Fruit fly (Drosophila melanogaster) whole organism, embryonic: ENCODE results near the gene CG13850.
A peak's percentile ranks its signal among the peaks of the same experiment; 100 is the strongest.

Experiments used
- Aef1 ChIP-seq: fragments of 200-800 bp; sonication (Bioruptor generic); IDR thresholded peaks from 3 replicates; pipeline ENCODE4 v1.3.6; 2022; ENCODE audit warnings: missing biosample characterization, missing genetic modification characterization
- Atf6 ChIP-seq: fragments of 200-800 bp; sonication (Bioruptor generic); IDR thresholded peaks from 2 replicates; pipeline ENCODE4 v1.3.6; 2022; ENCODE audit warnings: missing biosample characterization, missing genetic modification characterization
- Bteb2 ChIP-seq: fragments of 200-800 bp; sonication (Bioruptor generic); optimal IDR thresholded peaks from 2 replicates; lab custom pipeline; 2016; ENCODE audit warnings: missing biosample characterization, missing genetic modification characterization
- CG10147 ChIP-seq: fragments of 200-800 bp; sonication (Bioruptor generic); optimal IDR thresholded peaks from 2 replicates; lab custom pipeline; 2019; ENCODE audit warnings: missing biosample characterization, mild to moderate bottlenecking, missing genetic modification characterization, moderate library complexity
- CG10274 ChIP-seq: fragments of 200-800 bp; sonication (Bioruptor generic); optimal IDR thresholded peaks from 3 replicates; lab custom pipeline; 2017; ENCODE audit warnings: missing biosample characterization, mild to moderate bottlenecking, missing genetic modification characterization
- CG10462 ChIP-seq: fragments of 200-800 bp; sonication (Bioruptor generic); optimal IDR thresholded peaks from 2 replicates; lab custom pipeline; 2016; ENCODE audit warnings: missing biosample characterization, missing genetic modification characterization
- CG11398 ChIP-seq: fragments of 200-800 bp; sonication (Bioruptor generic); optimal IDR thresholded peaks from 2 replicates; lab custom pipeline; 2016; ENCODE audit warnings: missing biosample characterization, missing genetic modification characterization
- CG11504 ChIP-seq: fragments of 200-800 bp; sonication (Bioruptor generic); optimal IDR thresholded peaks from 3 replicates; lab custom pipeline; 2019; ENCODE audit warnings: missing biosample characterization, mild to moderate bottlenecking, missing genetic modification characterization, moderate library complexity
- CG12219 ChIP-seq: fragments of 200-800 bp; sonication (Bioruptor generic); optimal IDR thresholded peaks from 3 replicates; lab custom pipeline; 2018; ENCODE audit warnings: missing biosample characterization, mild to moderate bottlenecking, missing genetic modification characterization
- CG12942 ChIP-seq: fragments of 200-800 bp; sonication (Bioruptor generic); optimal IDR thresholded peaks from 3 replicates; lab custom pipeline; 2016; ENCODE audit warnings: missing biosample characterization, missing genetic modification characterization
- CG13287 ChIP-seq: fragments of 200-800 bp; sonication (Bioruptor generic); IDR thresholded peaks from 2 replicates; pipeline ENCODE4 v1.3.6; 2022; ENCODE audit warnings: missing biosample characterization, missing genetic modification characterization; ENCODE audit not compliant: partially characterized antibody
- CG14441 ChIP-seq: fragments of 200-800 bp; sonication (Bioruptor generic); IDR thresholded peaks from 2 replicates; pipeline ENCODE4 v1.3.6; 2022; ENCODE audit warnings: missing biosample characterization, missing genetic modification characterization
- CG17385 ChIP-seq: fragments of 200-800 bp; sonication (Bioruptor generic); optimal IDR thresholded peaks from 3 replicates; lab custom pipeline; 2018; ENCODE audit warnings: missing biosample characterization, mild to moderate bottlenecking, missing genetic modification characterization
- CG2202 ChIP-seq: fragments of 200-800 bp; sonication (Bioruptor generic); optimal IDR thresholded peaks from 2 replicates; lab custom pipeline; 2018; ENCODE audit warnings: missing biosample characterization, mild to moderate bottlenecking, missing genetic modification characterization
- CG2678 ChIP-seq: fragments of 200-800 bp; sonication (Bioruptor generic); optimal IDR thresholded peaks from 3 replicates; lab custom pipeline; 2019; ENCODE audit warnings: missing biosample characterization, mild to moderate bottlenecking, missing genetic modification characterization, moderate library complexity
- CG2875 ChIP-seq: fragments of 200-800 bp; sonication (Bioruptor generic); optimal IDR thresholded peaks from 2 replicates; lab custom pipeline; 2017; ENCODE audit warnings: missing biosample characterization, mild to moderate bottlenecking, missing genetic modification characterization, missing genetic modification reagents
- CG6654 ChIP-seq: fragments of 200-800 bp; sonication (Bioruptor generic); optimal IDR thresholded peaks from 2 replicates; lab custom pipeline; 2017; ENCODE audit warnings: missing biosample characterization, mild to moderate bottlenecking, missing genetic modification characterization
- CG6813 ChIP-seq: fragments of 200-800 bp; sonication (Bioruptor generic); optimal IDR thresholded peaks from 2 replicates; lab custom pipeline; 2017; ENCODE audit warnings: missing biosample characterization, missing genetic modification characterization, mild to moderate bottlenecking, moderate library complexity, missing genetic modification reagents
- CG7271 ChIP-seq: fragments of 200-800 bp; sonication (Bioruptor generic); optimal IDR thresholded peaks from 2 replicates; lab custom pipeline; 2018; ENCODE audit warnings: missing biosample characterization, mild to moderate bottlenecking, missing genetic modification characterization, moderate library complexity
- CG8765 ChIP-seq: fragments of 200-800 bp; sonication (Bioruptor generic); IDR thresholded peaks from 2 replicates; pipeline ENCODE4 v1.3.6; 2022; ENCODE audit warnings: missing biosample characterization, missing genetic modification characterization
- CG8944 ChIP-seq: fragments of 200-800 bp; sonication (Bioruptor generic); optimal IDR thresholded peaks from 3 replicates; lab custom pipeline; 2016; ENCODE audit warnings: missing biosample characterization, missing genetic modification characterization
- Dbx ChIP-seq: fragments of 200-800 bp; sonication (Bioruptor generic); IDR thresholded peaks from 3 replicates; pipeline ENCODE4 v1.3.6; 2022; ENCODE audit warnings: missing biosample characterization, missing genetic modification characterization
- Dp ChIP-seq: fragments of 200-800 bp; sonication (Bioruptor generic); optimal IDR thresholded peaks from 2 replicates; lab custom pipeline; 2018; ENCODE audit warnings: missing biosample characterization, mild to moderate bottlenecking, missing genetic modification characterization, moderate library complexity
- ERR ChIP-seq: fragments of 200-800 bp; sonication (Bioruptor generic); optimal IDR thresholded peaks from 2 replicates; lab custom pipeline; 2016; ENCODE audit warnings: missing biosample characterization, missing genetic modification characterization
- Hey ChIP-seq: fragments of 200-800 bp; sonication (Bioruptor generic); optimal IDR thresholded peaks from 3 replicates; lab custom pipeline; 2018; ENCODE audit warnings: missing biosample characterization, mild to moderate bottlenecking, missing genetic modification characterization
- Lpt ChIP-seq: fragments of >200 bp; optimal IDR thresholded peaks from 2 replicates; lab custom pipeline; 2018; ENCODE audit warnings: missing biosample characterization, missing genetic modification characterization
- Med ChIP-seq: fragments of 200-800 bp; sonication (Bioruptor generic); peaks from one replicate; lab custom pipeline; 2016; ENCODE audit warnings: missing biosample characterization, missing genetic modification characterization, mild to moderate bottlenecking, inconsistent platforms, moderate library complexity
- PHDP ChIP-seq: fragments of 200-800 bp; sonication (Bioruptor generic); optimal IDR thresholded peaks from 3 replicates; lab custom pipeline; 2018; ENCODE audit warnings: missing biosample characterization, mild to moderate bottlenecking, missing genetic modification characterization, moderate library complexity
- Ravus ChIP-seq: fragments of 200-800 bp; sonication (Bioruptor generic); IDR thresholded peaks from 2 replicates; pipeline ENCODE4 v1.3.6; 2022; ENCODE audit warnings: missing biosample characterization, missing genetic modification characterization
- Scr ChIP-seq: fragments of 200-800 bp; sonication (Bioruptor generic); IDR thresholded peaks from 2 replicates; pipeline ENCODE4 v1.3.6; 2022; ENCODE audit warnings: missing biosample characterization, missing genetic modification characterization; ENCODE audit not compliant: partially characterized antibody
- TFAM ChIP-seq: fragments of 200-800 bp; sonication (Bioruptor generic); optimal IDR thresholded peaks from 2 replicates; lab custom pipeline; 2017; ENCODE audit warnings: missing biosample characterization, missing genetic modification characterization, inconsistent platforms
- aop ChIP-seq: fragments of 200-800 bp; sonication (Bioruptor generic); IDR thresholded peaks from 2 replicates; pipeline ENCODE4 v1.3.6; 2022; ENCODE audit warnings: missing biosample characterization, missing genetic modification characterization
- danr ChIP-seq: fragments of 200-800 bp; sonication (Bioruptor generic); IDR thresholded peaks from 2 replicates; pipeline ENCODE4 v1.3.6; 2022; ENCODE audit warnings: missing biosample characterization, missing genetic modification characterization
- dpn ChIP-seq, 2 experiments: fragments of 200-800 bp; sonication (Bioruptor generic); optimal IDR thresholded peaks; 3 replicates each; lab custom pipeline; 2016; ENCODE audit warnings: missing biosample characterization in 2 of 2, missing genetic modification characterization in 2 of 2
- en ChIP-seq: fragments of 200-800 bp; sonication (Bioruptor generic); optimal IDR thresholded peaks from 2 replicates; lab custom pipeline; 2016; ENCODE audit warnings: missing biosample characterization, missing genetic modification characterization
- ewg ChIP-seq: fragments of 200-800 bp; sonication (Bioruptor generic); optimal IDR thresholded peaks from 3 replicates; lab custom pipeline; 2017; ENCODE audit warnings: mild to moderate bottlenecking, missing biosample characterization, missing genetic modification reagents, missing genetic modification characterization
- eyg ChIP-seq: fragments of 200-800 bp; sonication (Bioruptor generic); optimal IDR thresholded peaks from 3 replicates; lab custom pipeline; 2016; ENCODE audit warnings: missing biosample characterization, missing genetic modification characterization
- fd64A ChIP-seq: fragments of 200-800 bp; sonication (Bioruptor generic); optimal IDR thresholded peaks from 3 replicates; lab custom pipeline; 2018; ENCODE audit warnings: missing biosample characterization, mild to moderate bottlenecking, missing genetic modification characterization
- grn ChIP-seq: fragments of 200-800 bp; sonication (Bioruptor generic); optimal IDR thresholded peaks from 3 replicates; lab custom pipeline; 2017; ENCODE audit warnings: missing biosample characterization, missing genetic modification characterization
- gsb-n ChIP-seq: fragments of 200-800 bp; sonication (Bioruptor generic); optimal IDR thresholded peaks from 3 replicates; lab custom pipeline; 2018; ENCODE audit warnings: missing biosample characterization, mild to moderate bottlenecking, missing genetic modification characterization
- kay ChIP-seq: fragments of 200-800 bp; sonication (Bioruptor generic); optimal IDR thresholded peaks from 2 replicates; lab custom pipeline; 2016; ENCODE audit warnings: missing biosample characterization, missing genetic modification characterization
- mam ChIP-seq: fragments of 200-800 bp; sonication (Bioruptor generic); optimal IDR thresholded peaks from 3 replicates; lab custom pipeline; 2016; ENCODE audit warnings: missing biosample characterization, missing genetic modification characterization
- psq ChIP-seq: fragments of 200-800 bp; sonication (Bioruptor generic); optimal IDR thresholded peaks from 2 replicates; lab custom pipeline; 2017; ENCODE audit warnings: missing biosample characterization, missing genetic modification characterization
- scrt ChIP-seq: fragments of 200-800 bp; sonication (Bioruptor generic); optimal IDR thresholded peaks from 2 replicates; lab custom pipeline; 2018; ENCODE audit warnings: missing biosample characterization, mild to moderate bottlenecking, missing genetic modification characterization, moderate library complexity
- sr ChIP-seq: fragments of 200-800 bp; sonication (Bioruptor generic); IDR thresholded peaks from 3 replicates; pipeline ENCODE4 v1.3.6; 2022; ENCODE audit warnings: missing biosample characterization, missing genetic modification characterization
- ttk ChIP-seq: fragments of 200-800 bp; sonication (Bioruptor generic); IDR thresholded peaks from 2 replicates; pipeline ENCODE4 v2.1.2; 2022; ENCODE audit warnings: missing biosample characterization, missing genetic modification characterization
- tup ChIP-seq: fragments of 200-800 bp; sonication (Bioruptor generic); optimal IDR thresholded peaks from 2 replicates; lab custom pipeline; 2016; ENCODE audit warnings: missing biosample characterization, mild to moderate bottlenecking, missing genetic modification characterization, moderate library complexity
- wdn ChIP-seq: fragments of 200-800 bp; sonication (Bioruptor generic); IDR thresholded peaks from 2 replicates; pipeline ENCODE4 v1.3.6; 2022; ENCODE audit warnings: missing biosample characterization, missing genetic modification characterization
- wek ChIP-seq: fragments of 200-800 bp; sonication (Bioruptor generic); optimal IDR thresholded peaks from 3 replicates; lab custom pipeline; 2018; ENCODE audit warnings: missing biosample characterization, mild to moderate bottlenecking, missing genetic modification characterization, moderate library complexity

The CG13850 gene

dm6 chr3R:22367126-22368076 is 43.3 kb downstream of the CG13850 start, which contains the start of the genes Polr3F and PyK (continued):
- TF ChIP-seq CG12219 (GFP tag; lab: Kevin White, UChicago) (no peak), TFAM (GFP tag; lab: Kevin White, UChicago) (no peak), CG12942 (GFP tag; lab: Kevin White, UChicago) (no peak), gsb-n (peak; percentile 13), Hey (tag; lab: Kevin White, UChicago) (no peak), CG7271 (no peak), fd64A (no peak), CG11398 (GFP tag; lab: Kevin White, UChicago) (no peak), Bteb2 (GFP tag; lab: Kevin White, UChicago) (peak; percentile 6), Med (GFP tag; lab: Kevin White, UChicago) (peak; percentile 60), tup (GFP tag; lab: Kevin White, UChicago) (no peak), Scr (GFP tag; lab: Robert Waterston, UW) (peak; percentile 7; the same call in 1 of the 2 replicates), Dp (peak; percentile 66), CG17385 (GFP tag; lab: Kevin White, UChicago) (peak; percentile 98), CG11504 (tag; lab: Kevin White, UChicago) (peak; percentile 49), dpn (GFP tag; optimal IDR thresholded peaks at IDR 0.05; lab: Kevin White, UChicago) (peak in 1 of 2 experiments; percentile 23), CG2875 (no peak), Ravus (GFP tag; lab: Robert Waterston, UW) (no peak), CG14441 (peak; percentile 36; the same call in 1 of the 2 replicates), CG8944 (no peak), CG2202 (peak; percentile 15), Aef1 (GFP tag; lab: Robert Waterston, UW) (peak; percentile 12; the same call in 1 of the 3 replicates), wdn (GFP tag; lab: Robert Waterston, UW) (no peak), grn (GFP tag; lab: Kevin White, UChicago) (no peak), Atf6 (GFP tag; lab: Robert Waterston, UW) (peak; percentile 48; the same call in 1 of the 2 replicates), CG13287 (GFP tag; lab: Robert Waterston, UW) (peak; percentile 50), CG10147 (GFP tag; lab: Kevin White, UChicago) (peak; percentile 14), aop (GFP tag; lab: Robert Waterston, UW) (no peak), ttk (no peak), Lpt (GFP tag; lab: Kevin White, UChicago) (no peak), CG6654 (GFP tag; lab: Kevin White, UChicago) (no peak), en (no peak), ERR (GFP tag; lab: Kevin White, UChicago) (peak; percentile 93), danr (GFP tag; lab: Robert Waterston, UW) (no peak), scrt (no peak), eyg (GFP tag; lab: Kevin White, UChicago) (no peak), ewg (GFP tag; lab: Kevin White, UChicago) (no peak), CG10462 (GFP tag; lab: Kevin White, UChicago) (no peak), CG8765 (GFP tag; lab: Robert Waterston, UW) (no peak), CG2678 (tag; lab: Kevin White, UChicago) (peak; percentile 46), PHDP (peak; percentile 56), kay (GFP tag; lab: Kevin White, UChicago) (no peak), CG10274 (GFP tag; lab: Kevin White, UChicago) (no peak), sr (GFP tag; lab: Robert Waterston, UW) (no peak), CG6813 (GFP tag; lab: Kevin White, UChicago) (no peak), mam (no peak), psq (GFP tag; lab: Kevin White, UChicago) (no peak), Dbx (no peak), wek (GFP tag; lab: Kevin White, UChicago) (peak; percentile 96)
